Worm (Caenorhabditis elegans) whole organism, mixed stage, embryonic: ENCODE measurements around the gene ssp-34.

Experiments
- M03D4.4 ChIP-seq: sonication (generic microtip); optimal IDR thresholded peaks from 2 replicates; lab custom pipeline; 2017; ENCODE audit warnings: mild to moderate bottlenecking, missing genetic modification characterization, missing compliant biosample characterization
- bed-3 ChIP-seq: fragments of 200-800 bp; sonication (Bioruptor generic); optimal IDR thresholded peaks from 3 replicates; lab custom pipeline; 2018; ENCODE audit warnings: mild to moderate bottlenecking, missing genetic modification characterization, moderate library complexity, missing compliant biosample characterization
- blmp-1 ChIP-seq: fragments of 150-350 bp; optimal IDR thresholded peaks from 2 replicates; lab custom pipeline; 2014; ENCODE audit warnings: missing biosample characterization, missing genetic modification characterization
- ceh-39 ChIP-seq: fragments of 150-350 bp; optimal IDR thresholded peaks from 2 replicates; lab custom pipeline; 2014; ENCODE audit warnings: missing biosample characterization, missing genetic modification characterization
- ceh-43 ChIP-seq: fragments of 200-800 bp; sonication (Bioruptor generic); optimal IDR thresholded peaks from 2 replicates; lab custom pipeline; 2018; ENCODE audit warnings: mild to moderate bottlenecking, missing genetic modification characterization, moderate library complexity, missing compliant biosample characterization
- ceh-83 ChIP-seq: fragments of 200-800 bp; sonication (Bioruptor generic); optimal IDR thresholded peaks from 2 replicates; lab custom pipeline; 2018; ENCODE audit warnings: mild to moderate bottlenecking, missing genetic modification characterization, missing compliant biosample characterization
- ces-1 ChIP-seq: fragments of 150-350 bp; optimal IDR thresholded peaks from 2 replicates; lab custom pipeline; 2014; ENCODE audit warnings: missing biosample characterization, missing genetic modification reagents, missing genetic modification characterization
- cnd-1 ChIP-seq: fragments of 200-800 bp; sonication (Bioruptor generic); optimal IDR thresholded peaks from 2 replicates; lab custom pipeline; 2018; ENCODE audit warnings: mild to moderate bottlenecking, missing genetic modification characterization, missing compliant biosample characterization
- elt-1 ChIP-seq: sonication (generic microtip); optimal IDR thresholded peaks from 2 replicates; lab custom pipeline; 2017; ENCODE audit warnings: missing genetic modification characterization, mild to moderate bottlenecking, missing compliant biosample characterization, antibody characterized with exemption, moderate library complexity, borderline replicate concordance; ENCODE audit not compliant: insufficient read depth
- elt-3 ChIP-seq: fragments of 150-350 bp; optimal IDR thresholded peaks from 2 replicates; lab custom pipeline; 2014; ENCODE audit warnings: missing biosample characterization, missing genetic modification characterization
- flh-1 ChIP-seq: fragments of 200-800 bp; sonication (Bioruptor generic); optimal IDR thresholded peaks from 2 replicates; lab custom pipeline; 2018; ENCODE audit warnings: mild to moderate bottlenecking, missing genetic modification characterization, moderate library complexity, missing compliant biosample characterization
- ham-2 ChIP-seq: fragments of 200-800 bp; sonication (Bioruptor generic); optimal IDR thresholded peaks from 2 replicates; lab custom pipeline; 2018; ENCODE audit warnings: mild to moderate bottlenecking, missing genetic modification characterization, missing compliant biosample characterization
- hlh-1 ChIP-seq: fragments of 150-350 bp; optimal IDR thresholded peaks from 2 replicates; lab custom pipeline; 2014; ENCODE audit warnings: missing biosample characterization, missing genetic modification reagents, missing genetic modification characterization
- lin-13 ChIP-seq: fragments of 150-350 bp; optimal IDR thresholded peaks from 2 replicates; lab custom pipeline; 2014; ENCODE audit warnings: missing biosample characterization, missing genetic modification characterization
- lin-32 ChIP-seq: fragments of 200-800 bp; sonication (Bioruptor generic); optimal IDR thresholded peaks from 2 replicates; lab custom pipeline; 2018; ENCODE audit warnings: mild to moderate bottlenecking, missing genetic modification characterization, missing compliant biosample characterization
- lsy-2 ChIP-seq: fragments of 150-350 bp; optimal IDR thresholded peaks from 2 replicates; lab custom pipeline; 2014; ENCODE audit warnings: missing biosample characterization, missing genetic modification characterization
- mab-5 ChIP-seq: fragments of 150-350 bp; optimal IDR thresholded peaks from 2 replicates; lab custom pipeline; 2014; ENCODE audit warnings: missing biosample characterization, missing genetic modification characterization
- mep-1 ChIP-seq: fragments of 150-350 bp; optimal IDR thresholded peaks from 2 replicates; lab custom pipeline; 2017; ENCODE audit warnings: missing biosample characterization, missing genetic modification reagents, missing genetic modification characterization, inconsistent platforms
- mls-2 ChIP-seq: sonication (generic microtip); optimal IDR thresholded peaks from 2 replicates; lab custom pipeline; 2016; ENCODE audit warnings: mild to moderate bottlenecking, missing genetic modification characterization, moderate library complexity, missing compliant biosample characterization
- nhr-12 ChIP-seq: fragments of 150-350 bp; optimal IDR thresholded peaks from 2 replicates; lab custom pipeline; 2014; ENCODE audit warnings: missing biosample characterization, missing genetic modification characterization
- nhr-2 ChIP-seq: fragments of 150-350 bp; optimal IDR thresholded peaks from 2 replicates; lab custom pipeline; 2014; ENCODE audit warnings: missing biosample characterization, missing genetic modification characterization
- nhr-237 ChIP-seq: fragments of 150-350 bp; optimal IDR thresholded peaks from 2 replicates; lab custom pipeline; 2014; ENCODE audit warnings: missing biosample characterization, missing genetic modification characterization
- nhr-28 ChIP-seq: fragments of 150-350 bp; optimal IDR thresholded peaks from 2 replicates; lab custom pipeline; 2014; ENCODE audit warnings: missing biosample characterization, missing genetic modification characterization
- nhr-76 ChIP-seq: sonication (generic microtip); optimal IDR thresholded peaks from 2 replicates; lab custom pipeline; 2017; ENCODE audit warnings: missing biosample characterization, missing genetic modification characterization
- pha-4 ChIP-seq: fragments of 150-350 bp; optimal IDR thresholded peaks from 2 replicates; lab custom pipeline; 2018; ENCODE audit warnings: missing biosample characterization, missing genetic modification reagents, missing genetic modification characterization
- sem-2 ChIP-seq: fragments of 200-800 bp; sonication (Bioruptor generic); optimal IDR thresholded peaks from 2 replicates; lab custom pipeline; 2018; ENCODE audit warnings: mild to moderate bottlenecking, missing genetic modification characterization, missing compliant biosample characterization
- snpc-4 ChIP-seq: fragments of 150-350 bp; optimal IDR thresholded peaks from 2 replicates; lab custom pipeline; 2014; ENCODE audit warnings: missing biosample characterization, missing genetic modification characterization
- sptf-1 ChIP-seq: sonication (generic microtip); optimal IDR thresholded peaks from 2 replicates; lab custom pipeline; 2017; ENCODE audit warnings: mild to moderate bottlenecking, missing genetic modification characterization, moderate library complexity, missing compliant biosample characterization
- tbx-8 ChIP-seq: fragments of 200-800 bp; sonication (Bioruptor generic); optimal IDR thresholded peaks from 2 replicates; lab custom pipeline; 2018; ENCODE audit warnings: mild to moderate bottlenecking, missing genetic modification characterization, moderate library complexity, missing compliant biosample characterization
- unc-39 ChIP-seq: fragments of 150-350 bp; optimal IDR thresholded peaks from 2 replicates; lab custom pipeline; 2014; ENCODE audit warnings: missing biosample characterization, missing genetic modification characterization
- zip-8 ChIP-seq: fragments of 150-350 bp; optimal IDR thresholded peaks from 2 replicates; lab custom pipeline; 2014; ENCODE audit warnings: missing biosample characterization, missing genetic modification characterization
- ztf-11 ChIP-seq: fragments of 150-350 bp; optimal IDR thresholded peaks from 2 replicates; lab custom pipeline; 2014; ENCODE audit warnings: missing biosample characterization, missing genetic modification characterization

Gene ssp-34

DNA sequence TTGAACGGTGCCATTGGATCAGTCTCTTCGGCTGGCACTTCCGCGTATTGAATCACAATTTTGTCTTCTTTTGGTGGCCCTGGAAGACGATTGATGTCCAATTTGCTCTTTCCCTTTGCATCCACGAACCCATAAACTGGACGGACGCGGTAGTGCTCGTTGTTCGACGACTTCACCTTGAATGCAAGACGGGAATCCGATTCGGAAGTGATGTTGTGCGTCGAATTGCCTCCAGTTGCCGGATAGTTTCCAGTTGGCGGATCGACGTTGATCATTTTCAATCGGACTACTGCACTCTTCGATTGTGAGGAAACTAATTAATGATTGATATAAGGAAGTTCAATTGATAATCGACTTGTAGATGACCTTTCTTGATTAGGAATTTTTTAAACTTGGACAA, at the start of gene ssp-34:
TSS of gene ssp-34 (minus strand) at position 275 of the 400 bp plus-strand sequence.
- no peak for TF ChIP-seq ceh-43 (GFP tag; lab: Kevin White, UChicago)
- TF ChIP-seq zip-8 (tag; lab: Kevin White, UChicago) = no peak
- TF ChIP-seq lin-32 (GFP tag; lab: Kevin White, UChicago) = no peak
- TF ChIP-seq mep-1 = no peak
- no peak for TF ChIP-seq tbx-8
- TF ChIP-seq sptf-1 (tag; lab: Kevin White, UChicago) = no peak
- TF ChIP-seq mls-2 = no peak
- no peak for TF ChIP-seq nhr-12 (tag; lab: Kevin White, UChicago)
- TF ChIP-seq unc-39 (tag; lab: Kevin White, UChicago) = no peak
- no peak for TF ChIP-seq M03D4.4 (tag; lab: Kevin White, UChicago)
- TF ChIP-seq elt-1 = no peak
- no peak for TF ChIP-seq mab-5
- TF ChIP-seq flh-1 = no peak
- no peak for TF ChIP-seq ham-2 (GFP tag; lab: Kevin White, UChicago)
- TF ChIP-seq lin-13 (tag; lab: Kevin White, UChicago) = no peak
- no peak for TF ChIP-seq nhr-237
- no peak for TF ChIP-seq nhr-28 (tag; lab: Kevin White, UChicago)
- TF ChIP-seq bed-3 (GFP tag; lab: Kevin White, UChicago) = no peak
- TF ChIP-seq ceh-83 (GFP tag; lab: Kevin White, UChicago) = no peak
- TF ChIP-seq nhr-76 (tag; lab: Kevin White, UChicago) = no peak
- TF ChIP-seq, all 35 proteins: peak for 0

DNA sequence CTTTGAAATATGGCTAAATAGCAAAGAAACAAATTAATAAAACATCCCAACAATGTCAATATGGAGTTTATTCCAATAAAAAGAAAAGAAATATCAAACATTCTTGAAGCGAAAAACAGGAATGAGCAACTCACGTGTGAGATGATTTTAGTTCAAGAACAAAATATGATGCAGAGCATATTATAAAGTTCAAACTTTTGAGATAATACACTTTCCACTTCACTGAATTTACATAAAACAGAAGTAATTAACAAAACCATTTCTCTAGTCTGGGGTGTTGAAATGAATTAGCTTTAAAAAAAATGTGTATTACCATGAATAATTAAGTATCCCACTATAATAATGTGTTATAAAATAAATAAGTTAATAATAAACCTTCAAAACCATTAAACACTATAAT, 48.3 kb upstream of the ssp-34 start, which contains the start of gene srd-7:
TSS of gene srd-7 (minus strand) at position 101 of the 400 bp plus-strand sequence.
- no peak for TF ChIP-seq sem-2 (GFP tag; lab: Kevin White, UChicago)
- TF ChIP-seq ceh-43 (GFP tag; lab: Kevin White, UChicago) = no peak
- TF ChIP-seq, all 35 proteins: peak for 0

DNA sequence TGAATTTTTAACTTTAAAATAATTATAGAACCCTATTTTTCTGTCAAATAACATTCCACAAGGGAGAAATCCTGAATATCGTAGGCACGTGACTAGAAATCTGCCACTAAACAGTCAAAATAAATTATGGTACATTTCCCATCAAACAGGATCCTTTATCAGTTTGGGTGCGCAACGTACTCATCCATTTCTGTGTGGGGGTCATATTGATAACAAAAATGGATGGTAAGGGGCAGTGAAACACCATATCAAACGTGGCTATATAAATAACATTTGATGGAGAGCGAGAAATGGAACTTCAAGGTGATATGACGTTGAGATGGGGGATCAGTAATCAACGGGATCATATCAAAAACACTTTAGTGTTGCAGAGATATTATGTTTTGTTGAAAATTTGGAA, 45.7 kb upstream of the ssp-34 start:
- TF ChIP-seq mls-2 = no peak
- no peak for TF ChIP-seq lin-32 (GFP tag; lab: Kevin White, UChicago)
- TF ChIP-seq sem-2 (GFP tag; lab: Kevin White, UChicago) = no peak
- no peak for TF ChIP-seq flh-1
- no peak for TF ChIP-seq nhr-12 (tag; lab: Kevin White, UChicago)
- TF ChIP-seq nhr-2 (tag; lab: Kevin White, UChicago) = no peak
- TF ChIP-seq mep-1 = no peak

DNA sequence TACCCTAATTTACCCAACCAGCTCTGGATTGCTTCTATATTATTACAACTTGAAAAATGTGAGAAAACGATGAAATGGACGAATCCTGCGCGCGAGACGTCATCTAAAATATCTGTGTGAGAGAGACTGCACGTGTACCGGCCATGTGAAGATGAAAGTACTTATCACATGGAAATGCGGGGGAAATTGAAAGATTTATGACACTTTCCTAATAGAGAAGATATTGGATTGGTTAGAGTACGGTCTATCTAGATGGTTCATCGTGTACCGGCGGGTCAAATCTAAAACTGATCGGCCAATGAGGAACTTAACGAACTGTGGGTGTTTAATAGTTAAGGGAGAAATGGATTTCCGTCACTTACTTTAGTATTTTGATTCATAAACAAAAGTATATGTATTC, 43.6 kb upstream of the ssp-34 start:
- no peak for TF ChIP-seq sem-2 (GFP tag; lab: Kevin White, UChicago)
- no peak for TF ChIP-seq bed-3 (GFP tag; lab: Kevin White, UChicago)
- no peak for TF ChIP-seq elt-3 (tag; lab: Kevin White, UChicago)
- TF ChIP-seq flh-1 = no peak
- no peak for TF ChIP-seq cnd-1 (tag; lab: Kevin White, UChicago)
- TF ChIP-seq ztf-11 (tag; lab: Kevin White, UChicago) = no peak
- no peak for TF ChIP-seq pha-4 (tag; lab: Kevin White, UChicago)
- TF ChIP-seq hlh-1 = no peak
- TF ChIP-seq blmp-1 (tag; lab: Kevin White, UChicago) = no peak
- TF ChIP-seq lsy-2 (tag; lab: Kevin White, UChicago) = no peak
- no peak for TF ChIP-seq unc-39 (tag; lab: Kevin White, UChicago)
- no peak for TF ChIP-seq ceh-83 (GFP tag; lab: Kevin White, UChicago)

DNA sequence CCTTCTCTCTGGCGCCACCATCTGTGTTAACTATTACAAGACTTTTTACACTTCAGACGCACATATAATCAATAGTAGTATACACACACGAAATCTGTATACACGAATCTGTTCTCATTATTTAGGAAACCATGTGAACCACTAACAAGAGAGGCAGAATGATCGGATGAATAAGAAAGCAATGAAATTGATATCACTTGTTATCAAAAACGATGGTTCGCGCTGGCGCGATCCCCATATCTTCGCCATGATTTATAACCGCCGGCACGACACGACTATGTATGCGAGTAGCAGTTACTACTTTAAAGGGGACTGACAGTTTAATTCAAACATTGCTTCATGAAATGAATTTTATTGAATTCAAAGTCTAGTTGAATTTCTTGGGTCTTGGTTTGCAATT, 42.9 kb upstream of the ssp-34 start:
- no peak for TF ChIP-seq sptf-1 (tag; lab: Kevin White, UChicago)
- no peak for TF ChIP-seq M03D4.4 (tag; lab: Kevin White, UChicago)
- no peak for TF ChIP-seq nhr-28 (tag; lab: Kevin White, UChicago)
- TF ChIP-seq mab-5 = no peak
- no peak for TF ChIP-seq ces-1 (GFP tag; lab: Kevin White, UChicago)
- TF ChIP-seq tbx-8 = no peak

DNA sequence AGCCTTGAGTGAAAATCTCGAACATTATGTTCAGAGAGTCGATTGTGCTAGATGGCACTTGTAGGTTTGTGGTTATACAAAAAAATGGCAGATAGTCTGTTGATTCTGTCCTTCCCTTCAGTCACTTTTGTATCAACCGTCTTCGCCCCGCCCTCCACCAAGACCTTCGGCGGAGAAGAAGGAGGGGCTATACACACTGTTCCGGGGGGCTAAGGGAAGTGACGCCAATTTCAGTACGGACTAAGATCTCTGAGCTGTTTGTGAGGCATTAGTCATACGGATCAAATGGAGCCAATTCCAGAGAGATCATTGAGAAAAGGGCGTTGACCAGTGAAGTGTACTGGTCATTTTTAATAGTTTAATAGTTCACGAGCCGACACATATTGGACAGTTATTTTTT, 42.2 kb upstream of the ssp-34 start, which contains the start of gene swt-3:
TSS of gene swt-3 (minus strand) at position 101 of the 400 bp plus-strand sequence.
- TF ChIP-seq lsy-2 (tag; lab: Kevin White, UChicago) (no peak), zip-8 (tag; lab: Kevin White, UChicago) (no peak), cnd-1 (tag; lab: Kevin White, UChicago) (no peak), snpc-4 (no peak), tbx-8 (no peak), unc-39 (tag; lab: Kevin White, UChicago) (no peak), ceh-39 (no peak), ces-1 (GFP tag; lab: Kevin White, UChicago) (no peak)
